Fruit fly (Drosophila melanogaster) whole organism, embryonic: ENCODE data around the gene ATPsynepsilonL.

ENCODE experiments used
- ATbp ChIP-seq: fragments of 200-800 bp; sonication (Bioruptor generic); optimal IDR thresholded peaks from 2 replicates; lab custom pipeline; 2017; ENCODE audit warnings: missing biosample characterization, mild to moderate bottlenecking, missing genetic modification characterization, missing genetic modification reagents
- Ada2b ChIP-seq: fragments of 200-800 bp; sonication (Bioruptor generic); IDR thresholded peaks from 2 replicates; pipeline ENCODE4 v1.3.6; 2022; ENCODE audit warnings: missing biosample characterization, missing genetic modification characterization
- Atf-2 ChIP-seq: fragments of 200-800 bp; sonication (Bioruptor generic); optimal IDR thresholded peaks from 2 replicates; lab custom pipeline; 2016; ENCODE audit warnings: missing biosample characterization, missing genetic modification characterization
- Bteb2 ChIP-seq: fragments of 200-800 bp; sonication (Bioruptor generic); optimal IDR thresholded peaks from 2 replicates; lab custom pipeline; 2016; ENCODE audit warnings: missing biosample characterization, missing genetic modification characterization
- CG10209 ChIP-seq: fragments of 200-800 bp; sonication (Bioruptor generic); optimal IDR thresholded peaks from 3 replicates; lab custom pipeline; 2017; ENCODE audit warnings: missing biosample characterization, mild to moderate bottlenecking, missing genetic modification characterization, missing genetic modification reagents
- CG13424 ChIP-seq: fragments of 200-800 bp; sonication (Bioruptor generic); optimal IDR thresholded peaks from 2 replicates; lab custom pipeline; 2019; ENCODE audit warnings: missing biosample characterization, mild to moderate bottlenecking, missing genetic modification characterization, moderate library complexity
- CG15696 ChIP-seq: fragments of 200-800 bp; sonication (Bioruptor generic); optimal IDR thresholded peaks from 2 replicates; lab custom pipeline; 2019; ENCODE audit warnings: missing biosample characterization, mild to moderate bottlenecking, missing genetic modification characterization, moderate library complexity
- CG17328 ChIP-seq: fragments of 200-800 bp; sonication (Bioruptor generic); IDR thresholded peaks from 2 replicates; pipeline ENCODE4 v1.3.6; 2022; ENCODE audit warnings: missing biosample characterization, missing genetic modification characterization
- CG17361 ChIP-seq: fragments of 200-800 bp; sonication (Bioruptor generic); IDR thresholded peaks from 3 replicates; pipeline ENCODE4 v1.3.6; 2022; ENCODE audit warnings: missing biosample characterization, missing genetic modification characterization
- CG2116 ChIP-seq: fragments of 200-800 bp; sonication (Bioruptor generic); optimal IDR thresholded peaks from 3 replicates; lab custom pipeline; 2018; ENCODE audit warnings: missing biosample characterization, mild to moderate bottlenecking, missing genetic modification characterization
- CG2129 ChIP-seq: fragments of 200-800 bp; sonication (Bioruptor generic); IDR thresholded peaks from 2 replicates; pipeline ENCODE4 v1.3.6; 2022; ENCODE audit warnings: missing biosample characterization, missing genetic modification characterization; ENCODE audit not compliant: partially characterized antibody
- CG2875 ChIP-seq: fragments of 200-800 bp; sonication (Bioruptor generic); optimal IDR thresholded peaks from 2 replicates; lab custom pipeline; 2017; ENCODE audit warnings: missing biosample characterization, mild to moderate bottlenecking, missing genetic modification characterization, missing genetic modification reagents
- CG2889 ChIP-seq: fragments of 200-800 bp; sonication (Bioruptor generic); IDR thresholded peaks from 3 replicates; pipeline ENCODE4 v1.3.6; 2022; ENCODE audit warnings: missing biosample characterization, missing genetic modification characterization
- CG33557 ChIP-seq: fragments of 200-800 bp; sonication (Bioruptor generic); optimal IDR thresholded peaks from 2 replicates; lab custom pipeline; 2019; ENCODE audit warnings: missing biosample characterization, mild to moderate bottlenecking, missing genetic modification characterization, moderate library complexity
- CG4617 ChIP-seq: fragments of 200-800 bp; sonication (Bioruptor generic); optimal IDR thresholded peaks from 3 replicates; lab custom pipeline; 2016; ENCODE audit warnings: missing biosample characterization, missing genetic modification characterization, borderline replicate concordance
- CG6689 ChIP-seq: fragments of 200-800 bp; sonication (Bioruptor generic); IDR thresholded peaks from 2 replicates; pipeline ENCODE4 v1.3.6; 2022; ENCODE audit warnings: missing biosample characterization, missing genetic modification characterization
- CG8089 ChIP-seq: fragments of 200-800 bp; sonication (Bioruptor generic); optimal IDR thresholded peaks from 3 replicates; lab custom pipeline; 2016; ENCODE audit warnings: missing biosample characterization, missing genetic modification characterization
- CG8290 ChIP-seq, 3 experiments: fragments of 200-800 bp; sonication (Bioruptor generic); optimal IDR thresholded peaks; 2 replicates each; lab custom pipeline; 2016 to 2019; ENCODE audit warnings: missing biosample characterization in 3 of 3, missing genetic modification characterization in 3 of 3, mild to moderate bottlenecking in 2 of 3, moderate library complexity in 1 of 3
- Deaf1 ChIP-seq: fragments of 200-800 bp; optimal IDR thresholded peaks from 3 replicates; lab custom pipeline; 2019; ENCODE audit warnings: missing biosample characterization, mild to moderate bottlenecking, missing genetic modification characterization, moderate library complexity
- Ets65A ChIP-seq: fragments of 200-800 bp; sonication (Bioruptor generic); peaks from one replicate; lab custom pipeline; 2016; ENCODE audit warnings: missing biosample characterization, missing genetic modification characterization
- HmgD ChIP-seq: fragments of 200-800 bp; sonication (Bioruptor generic); optimal IDR thresholded peaks from 3 replicates; lab custom pipeline; 2016; ENCODE audit warnings: missing biosample characterization, missing genetic modification characterization
- Mrtf ChIP-seq: fragments of 200-800 bp; sonication (Bioruptor generic); IDR thresholded peaks from 3 replicates; pipeline ENCODE4 v1.3.6; 2022; ENCODE audit warnings: missing biosample characterization, missing genetic modification characterization
- NFAT ChIP-seq: fragments of 200-800 bp; sonication (Bioruptor generic); IDR thresholded peaks from 2 replicates; pipeline ENCODE4 v1.3.6; 2022; ENCODE audit warnings: missing biosample characterization, missing genetic modification characterization
- Ravus ChIP-seq: fragments of 200-800 bp; sonication (Bioruptor generic); IDR thresholded peaks from 2 replicates; pipeline ENCODE4 v1.3.6; 2022; ENCODE audit warnings: missing biosample characterization, missing genetic modification characterization
- Rx ChIP-seq: fragments of 200-800 bp; sonication (Bioruptor generic); IDR thresholded peaks from 2 replicates; pipeline ENCODE4 v1.3.6; 2022; ENCODE audit warnings: missing biosample characterization, missing genetic modification characterization
- Sox100B ChIP-seq: fragments of 200-800 bp; sonication (Bioruptor generic); optimal IDR thresholded peaks from 3 replicates; lab custom pipeline; 2018; ENCODE audit warnings: missing biosample characterization, mild to moderate bottlenecking, missing genetic modification characterization
- Xrp1 ChIP-seq: fragments of 200-800 bp; sonication (Bioruptor generic); IDR thresholded peaks from 2 replicates; pipeline ENCODE4 v1.3.6; 2022; ENCODE audit warnings: missing biosample characterization, missing genetic modification characterization
- ara ChIP-seq: fragments of 200-800 bp; sonication (Bioruptor generic); IDR thresholded peaks from 2 replicates; pipeline ENCODE4 v1.3.6; 2022; ENCODE audit warnings: missing biosample characterization, missing genetic modification characterization
- bbx ChIP-seq: fragments of 200-800 bp; sonication (Bioruptor generic); IDR thresholded peaks from 2 replicates; pipeline ENCODE4 v1.3.6; 2022; ENCODE audit warnings: missing biosample characterization, missing genetic modification characterization; ENCODE audit not compliant: partially characterized antibody
- croc ChIP-seq: fragments of 200-800 bp; sonication (Bioruptor generic); conservative IDR thresholded peaks from 3 replicates; pipeline ENCODE4 v1.3.6; 2022; ENCODE audit warnings: missing biosample characterization, missing genetic modification characterization
- crol ChIP-seq: fragments of 200-800 bp; sonication (Bioruptor generic); IDR thresholded peaks from 2 replicates; pipeline ENCODE4 v1.3.6; 2022; ENCODE audit warnings: missing biosample characterization, missing genetic modification characterization
- dm ChIP-seq: fragments of 200-800 bp; sonication (Bioruptor generic); optimal IDR thresholded peaks from 3 replicates; lab custom pipeline; 2016; ENCODE audit warnings: missing biosample characterization, missing genetic modification characterization
- dmrt99B ChIP-seq: fragments of 200-800 bp; sonication (Bioruptor generic); optimal IDR thresholded peaks from 2 replicates; lab custom pipeline; 2018; ENCODE audit warnings: missing biosample characterization, mild to moderate bottlenecking, missing genetic modification characterization, moderate library complexity
- emc ChIP-seq: fragments of 200-800 bp; sonication (Bioruptor generic); optimal IDR thresholded peaks from 2 replicates; lab custom pipeline; 2016; ENCODE audit warnings: missing biosample characterization, missing genetic modification characterization
- fd96Cb ChIP-seq: fragments of 200-800 bp; sonication (Bioruptor generic); optimal IDR thresholded peaks from 2 replicates; lab custom pipeline; 2018; ENCODE audit warnings: missing biosample characterization, mild to moderate bottlenecking, missing genetic modification characterization, moderate library complexity
- grn ChIP-seq: fragments of 200-800 bp; sonication (Bioruptor generic); optimal IDR thresholded peaks from 3 replicates; lab custom pipeline; 2017; ENCODE audit warnings: missing biosample characterization, missing genetic modification characterization
- gsb-n ChIP-seq: fragments of 200-800 bp; sonication (Bioruptor generic); optimal IDR thresholded peaks from 3 replicates; lab custom pipeline; 2018; ENCODE audit warnings: missing biosample characterization, mild to moderate bottlenecking, missing genetic modification characterization
- hb ChIP-seq: fragments of 200-800 bp; sonication (Bioruptor generic); IDR thresholded peaks from 3 replicates; pipeline ENCODE4 v1.3.6; 2022; ENCODE audit warnings: missing biosample characterization, missing genetic modification characterization; ENCODE audit not compliant: partially characterized antibody
- ind ChIP-seq: fragments of 200-800 bp; sonication (Bioruptor generic); optimal IDR thresholded peaks from 3 replicates; lab custom pipeline; 2016; ENCODE audit warnings: missing biosample characterization, missing genetic modification characterization
- kay ChIP-seq: fragments of 200-800 bp; sonication (Bioruptor generic); optimal IDR thresholded peaks from 2 replicates; lab custom pipeline; 2016; ENCODE audit warnings: missing biosample characterization, missing genetic modification characterization
- ken ChIP-seq: fragments of 200-800 bp; sonication (Bioruptor generic); IDR thresholded peaks from 3 replicates; pipeline ENCODE4 v1.3.6; 2022; ENCODE audit warnings: missing biosample characterization, missing genetic modification characterization
- maf-S ChIP-seq: fragments of 200-800 bp; sonication (Bioruptor generic); optimal IDR thresholded peaks from 2 replicates; lab custom pipeline; 2016; ENCODE audit warnings: missing biosample characterization, missing genetic modification characterization
- ro ChIP-seq: fragments of 200-800 bp; sonication (Bioruptor generic); IDR thresholded peaks from 2 replicates; pipeline ENCODE4 v1.3.6; 2022; ENCODE audit warnings: missing biosample characterization, missing genetic modification characterization
- shn ChIP-seq: fragments of 200-800 bp; sonication (Bioruptor generic); optimal IDR thresholded peaks from 3 replicates; lab custom pipeline; 2016; ENCODE audit warnings: missing biosample characterization, missing genetic modification characterization
- sna ChIP-seq: fragments of 200-800 bp; sonication (Bioruptor generic); IDR thresholded peaks from 2 replicates; pipeline ENCODE4 v1.3.6; 2022; ENCODE audit warnings: missing biosample characterization, missing genetic modification characterization; ENCODE audit not compliant: partially characterized antibody
- ssp ChIP-seq: fragments of 200-800 bp; sonication (Bioruptor generic); IDR thresholded peaks from 2 replicates; pipeline ENCODE4 v1.3.6; 2022; ENCODE audit warnings: missing biosample characterization, missing genetic modification characterization
- tin ChIP-seq: fragments of 200-800 bp; sonication (Bioruptor generic); optimal IDR thresholded peaks from 3 replicates; lab custom pipeline; 2016; ENCODE audit warnings: missing biosample characterization, missing genetic modification characterization
- zen ChIP-seq: fragments of 200-800 bp; sonication (Bioruptor generic); optimal IDR thresholded peaks from 3 replicates; lab custom pipeline; 2018; ENCODE audit warnings: missing biosample characterization, mild to moderate bottlenecking, missing genetic modification characterization, moderate library complexity
- zf30C ChIP-seq: fragments of 200-800 bp; sonication (Bioruptor generic); optimal IDR thresholded peaks from 3 replicates; lab custom pipeline; 2018; ENCODE audit warnings: missing biosample characterization, mild to moderate bottlenecking, missing genetic modification characterization

The ATPsynepsilonL gene

DNA sequence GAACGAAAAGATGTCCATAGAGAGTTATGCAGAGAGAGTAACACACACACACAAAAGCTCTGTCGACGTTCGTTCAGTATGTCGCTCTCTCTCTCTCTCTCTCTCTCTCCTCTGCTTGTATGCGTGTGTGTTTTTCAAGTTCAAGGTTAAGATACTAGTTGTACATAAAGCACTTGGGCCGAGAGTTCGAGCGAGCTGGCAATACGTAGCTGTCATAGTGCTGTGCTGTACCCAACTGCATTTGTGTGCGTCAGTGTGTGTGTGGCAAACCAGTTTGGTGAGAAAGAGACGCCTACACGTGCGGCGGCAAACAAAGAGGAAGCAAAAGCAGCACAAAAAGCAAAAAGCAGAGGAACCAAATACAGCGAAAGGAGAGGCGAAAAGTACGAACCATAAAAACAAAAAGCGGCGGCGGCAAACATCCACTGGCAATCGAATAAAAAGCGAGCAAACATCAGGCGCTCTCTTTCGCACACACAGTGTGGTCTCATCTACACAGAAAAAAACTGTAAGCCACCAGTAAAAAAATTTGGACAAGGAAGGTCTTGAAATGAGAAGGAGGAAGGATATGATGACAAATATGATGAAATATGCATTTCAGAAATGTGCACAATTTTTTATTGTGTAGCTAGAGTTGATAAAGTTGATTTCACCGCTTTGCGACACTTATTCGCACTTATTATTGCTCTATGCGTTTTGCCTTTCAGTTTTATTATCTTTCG is 34.2 kb upstream of the ATPsynepsilonL start (continued):
- TF ChIP-seq CG17361 (peak; percentile 45; the same call in 2 of the 3 replicates), Sox100B (GFP tag; lab: Kevin White, UChicago) (peak; percentile 20), CG2129 (GFP tag; lab: Robert Waterston, UW) (no peak), grn (GFP tag; lab: Kevin White, UChicago) (no peak), maf-S (GFP tag; lab: Kevin White, UChicago) (peak; percentile 49), CG4617 (peak; percentile 9), HmgD (peak; percentile 28), Deaf1 (tag; lab: Kevin White, UChicago) (peak; percentile 43), Ravus (GFP tag; lab: Robert Waterston, UW) (peak; percentile 4; the same call in 1 of the 2 replicates), bbx (GFP tag; lab: Robert Waterston, UW) (no peak), ara (GFP tag; lab: Robert Waterston, UW) (peak; percentile 40; the same call in 1 of the 2 replicates), sna (GFP tag; lab: Robert Waterston, UW) (0 out of 2 replicates have a peak, but pooled peaks have one; percentile 28), CG8290 (GFP tag; optimal IDR thresholded peaks at IDR 0.05; lab: Kevin White, UChicago) (no peak), CG8290 (tag; optimal IDR thresholded peaks at IDR 0.05; lab: Kevin White, UChicago) (peak in 1 of 2 experiments; percentile 46), CG15696 (no peak), CG6689 (GFP tag; lab: Robert Waterston, UW) (peak; percentile 78), Atf-2 (GFP tag; lab: Kevin White, UChicago) (peak; percentile 47), CG2875 (GFP tag; lab: Kevin White, UChicago) (peak; percentile 40), CG33557 (GFP tag; lab: Kevin White, UChicago) (no peak), Ets65A (GFP tag; lab: Kevin White, UChicago) (peak; percentile 96), ken (GFP tag; lab: Robert Waterston, UW) (peak; percentile 65; the same call in 2 of the 3 replicates), Ada2b (peak; percentile 71), zen (tag; lab: Kevin White, UChicago) (no peak), ind (GFP tag; lab: Kevin White, UChicago) (peak; percentile 83), CG2116 (GFP tag; lab: Kevin White, UChicago) (peak; percentile 32), dmrt99B (tag; lab: Kevin White, UChicago) (peak; percentile 68), crol (GFP tag; lab: Robert Waterston, UW) (no peak), Bteb2 (GFP tag; lab: Kevin White, UChicago) (peak; percentile 64), Rx (GFP tag; lab: Robert Waterston, UW) (peak; percentile 54), dm (peak; percentile 32), emc (GFP tag; lab: Kevin White, UChicago) (peak; percentile 41), CG17328 (GFP tag; lab: Robert Waterston, UW) (peak; percentile 74), zf30C (GFP tag; lab: Kevin White, UChicago) (no peak), croc (GFP tag; lab: Robert Waterston, UW) (peak; percentile 40; the same call in 1 of the 3 replicates), CG8089 (GFP tag; lab: Kevin White, UChicago) (peak; percentile 38), CG2889 (GFP tag; lab: Robert Waterston, UW) (peak; percentile 55; the same call in 1 of the 3 replicates), CG13424 (tag; lab: Kevin White, UChicago) (peak; percentile 22), hb (GFP tag; lab: Robert Waterston, UW) (no peak), NFAT (GFP tag; lab: Robert Waterston, UW) (peak; percentile 56), kay (GFP tag; lab: Kevin White, UChicago) (peak; percentile 6), ssp (peak; percentile 40; the same call in 1 of the 2 replicates), Xrp1 (GFP tag; lab: Robert Waterston, UW) (peak; percentile 74), tin (GFP tag; lab: Kevin White, UChicago) (peak; percentile 65), fd96Cb (tag; lab: Kevin White, UChicago) (peak; percentile 43), shn (GFP tag; lab: Kevin White, UChicago) (peak; percentile 31), gsb-n (tag; lab: Kevin White, UChicago) (no peak), CG10209 (peak; percentile 69), Mrtf (GFP tag; lab: Robert Waterston, UW) (no peak), ro (GFP tag; lab: Robert Waterston, UW) (no peak), ATbp (peak; percentile 60)
